Worm (Caenorhabditis elegans) whole organism, mixed stage, embryonic: ENCODE data around the gene col-98.

Experiments
- bed-3 ChIP-seq: fragments of 200-800 bp; sonication (Bioruptor generic); optimal IDR thresholded peaks from 3 replicates; lab custom pipeline; 2018; ENCODE audit warnings: mild to moderate bottlenecking, missing genetic modification characterization, moderate library complexity, missing compliant biosample characterization
- ceh-83 ChIP-seq: fragments of 200-800 bp; sonication (Bioruptor generic); optimal IDR thresholded peaks from 2 replicates; lab custom pipeline; 2018; ENCODE audit warnings: mild to moderate bottlenecking, missing genetic modification characterization, missing compliant biosample characterization
- elt-1 ChIP-seq: sonication (generic microtip); optimal IDR thresholded peaks from 2 replicates; lab custom pipeline; 2017; ENCODE audit warnings: missing genetic modification characterization, mild to moderate bottlenecking, missing compliant biosample characterization, antibody characterized with exemption, moderate library complexity, borderline replicate concordance; ENCODE audit not compliant: insufficient read depth
- flh-1 ChIP-seq: fragments of 200-800 bp; sonication (Bioruptor generic); optimal IDR thresholded peaks from 2 replicates; lab custom pipeline; 2018; ENCODE audit warnings: mild to moderate bottlenecking, missing genetic modification characterization, moderate library complexity, missing compliant biosample characterization
- lin-13 ChIP-seq: fragments of 150-350 bp; optimal IDR thresholded peaks from 2 replicates; lab custom pipeline; 2014; ENCODE audit warnings: missing biosample characterization, missing genetic modification characterization
- lin-32 ChIP-seq: fragments of 200-800 bp; sonication (Bioruptor generic); optimal IDR thresholded peaks from 2 replicates; lab custom pipeline; 2018; ENCODE audit warnings: mild to moderate bottlenecking, missing genetic modification characterization, missing compliant biosample characterization
- lsy-2 ChIP-seq: fragments of 150-350 bp; optimal IDR thresholded peaks from 2 replicates; lab custom pipeline; 2014; ENCODE audit warnings: missing biosample characterization, missing genetic modification characterization
- mab-5 ChIP-seq: fragments of 150-350 bp; optimal IDR thresholded peaks from 2 replicates; lab custom pipeline; 2014; ENCODE audit warnings: missing biosample characterization, missing genetic modification characterization
- pha-4 ChIP-seq: fragments of 150-350 bp; optimal IDR thresholded peaks from 2 replicates; lab custom pipeline; 2018; ENCODE audit warnings: missing biosample characterization, missing genetic modification reagents, missing genetic modification characterization
- unc-39 ChIP-seq: fragments of 150-350 bp; optimal IDR thresholded peaks from 2 replicates; lab custom pipeline; 2014; ENCODE audit warnings: missing biosample characterization, missing genetic modification characterization
- unc-62 ChIP-seq: fragments of 150-350 bp; optimal IDR thresholded peaks from 2 replicates; lab custom pipeline; 2014; ENCODE audit warnings: missing biosample characterization, missing genetic modification reagents, missing genetic modification characterization

DNA sequence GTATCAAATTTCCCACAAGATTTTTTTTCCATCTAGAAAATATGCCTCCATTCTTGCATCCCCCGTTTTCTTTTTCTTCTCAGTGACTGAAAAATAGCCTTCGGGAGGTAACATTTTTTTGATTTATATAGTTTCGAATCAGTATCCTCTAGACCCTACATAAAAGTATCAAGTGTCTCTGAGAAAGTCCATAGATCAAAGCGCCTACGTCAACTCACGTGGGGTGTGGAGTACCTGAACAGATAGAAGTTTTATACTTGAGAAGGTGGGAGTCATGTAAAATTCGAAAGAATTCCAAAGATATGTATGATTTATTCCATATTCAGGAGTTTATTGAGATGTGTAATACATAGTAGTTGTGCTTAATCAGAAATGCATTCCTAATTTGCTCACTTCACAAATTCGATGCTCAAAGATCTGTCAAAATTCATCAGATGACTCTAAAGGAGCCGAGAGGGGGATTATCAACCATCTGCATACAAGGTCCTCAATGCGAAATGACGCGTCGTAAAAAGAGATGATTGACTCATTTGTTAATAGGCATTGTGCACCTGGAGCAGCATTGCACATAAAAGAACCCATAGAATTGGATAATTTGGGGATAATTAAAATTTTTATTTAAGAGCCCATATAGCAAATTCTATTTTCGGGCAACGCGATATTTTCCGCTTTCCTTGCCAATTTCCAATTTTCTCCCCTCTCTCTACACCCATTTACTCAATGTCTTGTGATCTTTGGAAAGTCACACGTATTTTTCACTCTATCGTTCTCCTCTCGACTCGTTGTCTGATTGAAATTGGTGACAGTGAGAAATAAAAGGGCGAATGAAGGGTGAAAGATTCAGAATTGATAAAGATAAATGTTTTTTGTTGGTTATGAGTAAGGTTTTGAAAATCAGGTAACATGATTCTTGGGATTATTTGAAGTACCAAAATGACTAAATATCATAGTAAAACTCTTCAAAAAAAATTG lies 45.7 kb downstream of the col-98 start:
- no peak for TF ChIP-seq unc-62 (GFP tag; lab: Kevin White, UChicago)
- TF ChIP-seq mab-5, result no peak
- no peak for TF ChIP-seq unc-39 (tag; lab: Kevin White, UChicago)
- no peak for TF ChIP-seq lin-32 (GFP tag; lab: Kevin White, UChicago)
- TF ChIP-seq bed-3 (GFP tag; lab: Kevin White, UChicago), result no peak
- no peak for TF ChIP-seq lin-13 (tag; lab: Kevin White, UChicago)
- TF ChIP-seq pha-4, result no peak
- no peak for TF ChIP-seq flh-1
- TF ChIP-seq elt-1 (tag; lab: Kevin White, UChicago), result no peak
- TF ChIP-seq ceh-83 (GFP tag; lab: Kevin White, UChicago), result no peak
- TF ChIP-seq lsy-2 (tag; lab: Kevin White, UChicago), result no peak
